Fruit fly (Drosophila melanogaster): ENCODE results near the gene VhaAC39-2.

VhaAC39-2 gene

dm6 chr3R:23173393-23173981 is 14.4 kb upstream of the VhaAC39-2 start, which contains the start of gene CG46310 (continued):
- TF ChIP-seq gro (GFP tag; optimal IDR thresholded peaks at IDR 0.05) (peak; percentile 12), sob (GFP tag; IDR thresholded peaks at IDR 0.05) (peak; percentile 94), her (GFP tag; optimal IDR thresholded peaks at IDR 0.05) (no peak), CG17186 (GFP tag; optimal IDR thresholded peaks at IDR 0.05) (no peak), grn (GFP tag; optimal IDR thresholded peaks at IDR 0.05) (no peak), CG1647 (GFP tag; optimal IDR thresholded peaks at IDR 0.05) (no peak), CG11696 (GFP tag; IDR thresholded peaks at IDR 0.05) (peak; percentile 51), CG8089 (GFP tag; optimal IDR thresholded peaks at IDR 0.05) (no peak), Fer1 (GFP tag; optimal IDR thresholded peaks at IDR 0.05) (peak; percentile 64), Stat92E (GFP tag; optimal IDR thresholded peaks at IDR 0.05) (no peak), CG10366 (GFP tag; IDR thresholded peaks at IDR 0.05) (peak; percentile 65), Bdp1 (GFP tag; optimal IDR thresholded peaks at IDR 0.05) (no peak), jigr1 (GFP tag; IDR thresholded peaks at IDR 0.05) (peak; percentile 56; the same call in 1 of the 3 replicates), CG4360 (GFP tag; IDR thresholded peaks at IDR 0.05) (peak; percentile 52; the same call in 1 of the 2 replicates), tx (GFP tag; optimal IDR thresholded peaks at IDR 0.05) (no peak), slbo (GFP tag; IDR thresholded peaks at IDR 0.05) (peak; percentile 86), CG2712 (tag; optimal IDR thresholded peaks at IDR 0.05) (peak; percentile 88), CG1529 (GFP tag; optimal IDR thresholded peaks at IDR 0.05) (no peak), TFAM (GFP tag; optimal IDR thresholded peaks at IDR 0.05) (no peak), wek (GFP tag; optimal IDR thresholded peaks at IDR 0.05) (peak; percentile 41), CG10209 (GFP tag; optimal IDR thresholded peaks at IDR 0.05) (peak; percentile 65), GATAe (GFP tag; conservative IDR thresholded peaks at IDR 0.05) (no peak), CG6654 (GFP tag; optimal IDR thresholded peaks at IDR 0.05) (peak; percentile 24), CG31224 (GFP tag; IDR thresholded peaks at IDR 0.05) (peak; percentile 83), Opbp (GFP tag; IDR thresholded peaks at IDR 0.05; ENCODE audit: partially characterized antibody) (peak; percentile 20; the same call in 1 of the 3 replicates), zen2 (GFP tag; IDR thresholded peaks at IDR 0.05; ENCODE audit: partially characterized antibody) (no peak), CG7987 (GFP tag; optimal IDR thresholded peaks at IDR 0.05) (peak; percentile 47), CG16779 (GFP tag; IDR thresholded peaks at IDR 0.05) (peak; percentile 74), Bteb2 (GFP tag; optimal IDR thresholded peaks at IDR 0.05) (no peak), Neu2 (GFP tag; optimal IDR thresholded peaks at IDR 0.05; ENCODE audit: borderline replicate concordance) (no peak), HLH4C (GFP tag; IDR thresholded peaks at IDR 0.05; ENCODE audit: partially characterized antibody) (no peak), CG8924 (tag; optimal IDR thresholded peaks at IDR 0.05) (peak; percentile 70), nmo (GFP tag; optimal IDR thresholded peaks at IDR 0.05) (peak; percentile 59), vvl (GFP tag; IDR thresholded peaks at IDR 0.05) (peak; percentile 95), Dref (GFP tag; IDR thresholded peaks at IDR 0.05) (no peak; the same call in 1 of the 2 replicates), CG12299 (tag; optimal IDR thresholded peaks at IDR 0.05) (peak; percentile 61), yki (optimal IDR thresholded peaks at IDR 0.05) (no peak), Poxn (GFP tag; IDR thresholded peaks at IDR 0.05) (no peak), bcd (GFP tag; optimal IDR thresholded peaks at IDR 0.05) (peak; percentile 68), jumu (GFP tag; optimal IDR thresholded peaks at IDR 0.05) (no peak), Mes4 (GFP tag; optimal IDR thresholded peaks at IDR 0.05) (no peak), ash1 (GFP tag; optimal IDR thresholded peaks at IDR 0.05) (peak; percentile 29), ato (GFP tag; IDR thresholded peaks at IDR 0.05; ENCODE audit: partially characterized antibody) (no peak), dmrt99B (tag; optimal IDR thresholded peaks at IDR 0.05) (peak; percentile 86), CG30403 (GFP tag; optimal IDR thresholded peaks at IDR 0.05) (peak; percentile 82), CG7271 (tag; optimal IDR thresholded peaks at IDR 0.05) (no peak), Six4 (GFP tag; optimal IDR thresholded peaks at IDR 0.05) (peak; percentile 44), CG15601 (tag; optimal IDR thresholded peaks at IDR 0.05) (peak; percentile 31), B-H1 (GFP tag; IDR thresholded peaks at IDR 0.05) (peak; percentile 40; the same call in 2 of the 3 replicates), mld (GFP tag; IDR thresholded peaks at IDR 0.05; ENCODE audit: partially characterized antibody) (no peak)

All from whole organism, embryonic.